Worm (Caenorhabditis elegans) whole organism, young adult: ENCODE data around the gene clec-178.

Source experiments
- B0261.1 ChIP-seq: sonication (generic microtip); optimal IDR thresholded peaks from 2 replicates; lab custom pipeline; 2016; ENCODE audit warnings: mild to moderate bottlenecking, missing genetic modification characterization, moderate library complexity, missing compliant biosample characterization
- B0336.3 ChIP-seq: fragments of 200-800 bp; sonication (Bioruptor generic); IDR thresholded peaks from 2 replicates; pipeline ENCODE4 v1.3.6; 2022; ENCODE audit warnings: missing genetic modification characterization, missing compliant biosample characterization
- D2030.7 ChIP-seq: fragments of 200-800 bp; sonication (Bioruptor generic); IDR thresholded peaks from 2 replicates; pipeline ENCODE4 v1.3.6; 2022; ENCODE audit warnings: missing genetic modification reagents, missing genetic modification characterization, missing compliant biosample characterization
- F22D6.2 ChIP-seq: sonication (generic microtip); optimal IDR thresholded peaks from 2 replicates; lab custom pipeline; 2016; ENCODE audit warnings: mild to moderate bottlenecking, missing genetic modification characterization, missing compliant biosample characterization
- F49E8.2 ChIP-seq: sonication (generic microtip); optimal IDR thresholded peaks from 3 replicates; lab custom pipeline; 2017; ENCODE audit warnings: missing genetic modification characterization, mild to moderate bottlenecking, missing compliant biosample characterization, antibody characterized with exemption, moderate library complexity; ENCODE audit not compliant: insufficient read depth
- F55B11.4 ChIP-seq: sonication (generic microtip); optimal IDR thresholded peaks from 2 replicates; lab custom pipeline; 2016; ENCODE audit warnings: missing compliant biosample characterization, missing genetic modification characterization, borderline replicate concordance; ENCODE audit not compliant: insufficient read depth
- F57A8.1 ChIP-seq: fragments of 200-800 bp; sonication (Bioruptor generic); optimal IDR thresholded peaks from 2 replicates; lab custom pipeline; 2018; ENCODE audit warnings: mild to moderate bottlenecking, missing genetic modification characterization, moderate library complexity, missing compliant biosample characterization
- K11D2.4 ChIP-seq: fragments of 200-800 bp; sonication (Bioruptor generic); IDR thresholded peaks from 2 replicates; pipeline ENCODE4 v1.3.6; 2022; ENCODE audit warnings: missing genetic modification reagents, missing genetic modification characterization, missing compliant biosample characterization
- K12H6.12 ChIP-seq: fragments of 200-800 bp; sonication (Bioruptor generic); optimal IDR thresholded peaks from 2 replicates; lab custom pipeline; 2018; ENCODE audit warnings: mild to moderate bottlenecking, missing genetic modification characterization, missing compliant biosample characterization
- Y53F4B.3 ChIP-seq: fragments of 200-800 bp; sonication (Bioruptor generic); IDR thresholded peaks from 2 replicates; pipeline ENCODE4 v1.3.6; 2022; ENCODE audit warnings: missing genetic modification reagents, missing genetic modification characterization, missing compliant biosample characterization
- Y67H2A.10 ChIP-seq: fragments of 200-800 bp; sonication (Bioruptor generic); conservative IDR thresholded peaks from 2 replicates; pipeline ENCODE4 v1.3.6; 2022; ENCODE audit warnings: missing genetic modification reagents, missing genetic modification characterization, missing compliant biosample characterization
- aptf-3 ChIP-seq: fragments of 200-800 bp; sonication (Bioruptor generic); IDR thresholded peaks from 2 replicates; pipeline ENCODE4 v1.3.6; 2022; ENCODE audit warnings: missing genetic modification characterization, missing compliant biosample characterization
- atf-7 ChIP-seq: sonication (generic microtip); optimal IDR thresholded peaks from 2 replicates; lab custom pipeline; 2017; ENCODE audit warnings: mild to moderate bottlenecking, missing genetic modification characterization, missing compliant biosample characterization
- cebp-1 ChIP-seq, 2 experiments: fragments of 200-800 bp in 1 of 2; sonication (Bioruptor generic) in 1 of 2; sonication (generic microtip) in 1 of 2; IDR thresholded peaks in 1 of 2; optimal IDR thresholded peaks in 1 of 2; 2 replicates each; pipeline versions ENCODE4 v1.3.6 to Lab custom; 2017 to 2022; ENCODE audit warnings: missing compliant biosample characterization in 2 of 2, missing genetic modification characterization in 2 of 2, mild to moderate bottlenecking in 1 of 2, missing genetic modification reagents in 1 of 2, moderate library complexity in 1 of 2
- chd-7 ChIP-seq: sonication (generic microtip); optimal IDR thresholded peaks from 2 replicates; lab custom pipeline; 2016; ENCODE audit warnings: mild to moderate bottlenecking, missing genetic modification characterization, moderate library complexity, missing compliant biosample characterization
- die-1 ChIP-seq: sonication (generic microtip); optimal IDR thresholded peaks from 2 replicates; lab custom pipeline; 2016; ENCODE audit warnings: missing genotype, mild to moderate bottlenecking, missing genetic modification characterization, missing compliant biosample characterization
- dpl-1 ChIP-seq: fragments of 150-350 bp; optimal IDR thresholded peaks from 2 replicates; lab custom pipeline; 2014; ENCODE audit warnings: missing biosample characterization, missing genetic modification reagents, missing genetic modification characterization
- egl-44 ChIP-seq: fragments of 200-800 bp; sonication (Bioruptor generic); IDR thresholded peaks from 2 replicates; pipeline ENCODE4 v1.3.6; 2022; ENCODE audit warnings: missing genetic modification reagents, missing genetic modification characterization, missing compliant biosample characterization
- egrh-3 ChIP-seq: fragments of 200-800 bp; sonication (Bioruptor generic); IDR thresholded peaks from 2 replicates; pipeline ENCODE4 v1.3.6; 2022; ENCODE audit warnings: missing genetic modification reagents, missing genetic modification characterization, missing compliant biosample characterization
- ekl-4 ChIP-seq: fragments of 200-800 bp; sonication (Bioruptor generic); IDR thresholded peaks from 2 replicates; pipeline ENCODE4 v1.3.6; 2022; ENCODE audit warnings: missing genetic modification reagents, missing genetic modification characterization, missing compliant biosample characterization
- him-1 ChIP-seq: sonication (generic microtip); optimal IDR thresholded peaks from 2 replicates; lab custom pipeline; 2016; ENCODE audit warnings: missing genotype, missing genetic modification reagents, missing genetic modification characterization, missing compliant biosample characterization
- hlh-26 ChIP-seq: fragments of 200-800 bp; sonication (Bioruptor generic); conservative IDR thresholded peaks from 2 replicates; pipeline ENCODE4 v1.3.6; 2022; ENCODE audit warnings: missing genetic modification reagents, missing genetic modification characterization, missing compliant biosample characterization
- hmg-1.2 ChIP-seq: fragments of 200-800 bp; sonication (Bioruptor generic); IDR thresholded peaks from 2 replicates; pipeline ENCODE4 v1.3.6; 2022; ENCODE audit warnings: missing genetic modification reagents, missing genetic modification characterization, missing compliant biosample characterization
- hsf-1 ChIP-seq: fragments of 200-800 bp; sonication (Bioruptor generic); IDR thresholded peaks from 2 replicates; pipeline ENCODE4 v1.3.6; 2022; ENCODE audit warnings: missing genetic modification reagents, missing genetic modification characterization, missing compliant biosample characterization
- lin-26 ChIP-seq: fragments of 200-800 bp; sonication (Bioruptor generic); IDR thresholded peaks from 2 replicates; pipeline ENCODE4 v1.3.6; 2022; ENCODE audit warnings: missing genetic modification reagents, missing genetic modification characterization, missing compliant biosample characterization
- lin-40 ChIP-seq: sonication (generic microtip); optimal IDR thresholded peaks from 2 replicates; lab custom pipeline; 2016; ENCODE audit warnings: missing genetic modification characterization, mild to moderate bottlenecking, missing compliant biosample characterization, missing genotype, missing genetic modification reagents
- madf-10 ChIP-seq: sonication (generic microtip); optimal IDR thresholded peaks from 2 replicates; lab custom pipeline; 2016; ENCODE audit warnings: mild to moderate bottlenecking, missing genetic modification characterization, missing compliant biosample characterization
- madf-6 ChIP-seq: fragments of 200-800 bp; sonication (Bioruptor generic); IDR thresholded peaks from 2 replicates; pipeline ENCODE4 v1.3.6; 2022; ENCODE audit warnings: missing genetic modification reagents, missing genetic modification characterization, missing compliant biosample characterization
- madf-8 ChIP-seq: fragments of 200-800 bp; sonication (Bioruptor generic); conservative IDR thresholded peaks from 2 replicates; pipeline ENCODE4 v1.3.6; 2022; ENCODE audit warnings: missing genetic modification reagents, missing genetic modification characterization, missing compliant biosample characterization
- nfyb-1 ChIP-seq: fragments of 200-800 bp; sonication (Bioruptor generic); IDR thresholded peaks from 2 replicates; pipeline ENCODE4 v1.3.6; 2022; ENCODE audit warnings: missing genetic modification reagents, missing genetic modification characterization, missing compliant biosample characterization
- nhr-27 ChIP-seq: fragments of 200-800 bp; sonication (Bioruptor generic); optimal IDR thresholded peaks from 2 replicates; lab custom pipeline; 2018; ENCODE audit warnings: mild to moderate bottlenecking, missing genetic modification characterization, moderate library complexity, missing compliant biosample characterization
- nhr-80 ChIP-seq: sonication (generic microtip); optimal IDR thresholded peaks from 2 replicates; lab custom pipeline; 2016; ENCODE audit warnings: missing genetic modification characterization, missing compliant biosample characterization
- rcor-1 ChIP-seq: fragments of 200-800 bp; sonication (Bioruptor generic); IDR thresholded peaks from 2 replicates; pipeline ENCODE4 v1.3.6; 2022; ENCODE audit warnings: missing genetic modification reagents, missing genetic modification characterization, missing compliant biosample characterization
- rec-8 ChIP-seq, 2 experiments: sonication (generic microtip); optimal IDR thresholded peaks; 2 replicates each; lab custom pipeline; 2016; ENCODE audit warnings: mild to moderate bottlenecking in 2 of 2, missing genetic modification characterization in 2 of 2, missing genetic modification reagents in 2 of 2, missing genotype in 2 of 2, missing biosample characterization in 1 of 2, missing compliant biosample characterization in 1 of 2, moderate library complexity in 1 of 2
- repo-1 ChIP-seq: sonication (generic microtip); optimal IDR thresholded peaks from 2 replicates; lab custom pipeline; 2017; ENCODE audit warnings: mild to moderate bottlenecking, missing genetic modification characterization, missing compliant biosample characterization
- rpc-1 ChIP-seq, 2 experiments: fragments of 150-350 bp in 1 of 2; sonication (generic microtip) in 1 of 2; optimal IDR thresholded peaks; 2 replicates each; lab custom pipeline; 2014 to 2018; ENCODE audit warnings: missing biosample characterization in 1 of 2, missing genetic modification characterization in 1 of 2, missing genetic modification reagents in 1 of 2, missing genotype in 1 of 2
- sea-2 ChIP-seq: fragments of 200-800 bp; sonication (Bioruptor generic); IDR thresholded peaks from 2 replicates; pipeline ENCODE4 v1.3.6; 2022; ENCODE audit warnings: missing genetic modification characterization, missing compliant biosample characterization
- snpc-1.3 ChIP-seq: sonication (generic microtip); optimal IDR thresholded peaks from 2 replicates; lab custom pipeline; 2017; ENCODE audit warnings: missing genetic modification characterization, mild to moderate bottlenecking, missing compliant biosample characterization, antibody characterized with exemption, moderate library complexity, missing genotype, missing genetic modification reagents; ENCODE audit not compliant: insufficient read depth
- tlf-1 ChIP-seq: fragments of 200-800 bp; sonication (Bioruptor generic); optimal IDR thresholded peaks from 2 replicates; lab custom pipeline; 2018; ENCODE audit warnings: mild to moderate bottlenecking, missing genetic modification characterization, missing compliant biosample characterization
- ztf-25 ChIP-seq: fragments of 200-800 bp; sonication (Bioruptor generic); IDR thresholded peaks from 2 replicates; pipeline ENCODE4 v1.3.6; 2022; ENCODE audit warnings: missing genetic modification reagents, missing genetic modification characterization, missing compliant biosample characterization
- ztf-26 ChIP-seq: sonication (generic microtip); optimal IDR thresholded peaks from 2 replicates; lab custom pipeline; 2017; ENCODE audit warnings: missing genetic modification characterization, missing compliant biosample characterization
- ztf-28 ChIP-seq: fragments of 200-800 bp; sonication (Bioruptor generic); IDR thresholded peaks from 2 replicates; pipeline ENCODE4 v1.3.6; 2022; ENCODE audit warnings: missing genetic modification reagents, missing genetic modification characterization, missing compliant biosample characterization
- ztf-3 ChIP-seq: fragments of 200-800 bp; sonication (Bioruptor generic); optimal IDR thresholded peaks from 2 replicates; lab custom pipeline; 2018; ENCODE audit warnings: mild to moderate bottlenecking, missing genetic modification characterization, missing compliant biosample characterization
- ztf-6 ChIP-seq: fragments of 200-800 bp; sonication (Bioruptor generic); IDR thresholded peaks from 2 replicates; pipeline ENCODE4 v1.3.6; 2022; ENCODE audit warnings: missing genetic modification reagents, missing genetic modification characterization, missing compliant biosample characterization

Gene clec-178

ce11 chrIV:5658897-5659296 lies 5.1 kb downstream of the clec-178 start:
- 0 out of 2 replicates have a peak, but pooled peaks have one; percentile 17 for TF ChIP-seq B0336.3 (GFP tag; lab: Robert Waterston, UW)
- no peak for TF ChIP-seq rpc-1 (optimal IDR thresholded peaks at IDR 0.05; lab: Kevin White, UChicago)
- TF ChIP-seq rpc-1 (tag; optimal IDR thresholded peaks at IDR 0.05; lab: Kevin White, UChicago), result no peak
- TF ChIP-seq atf-7 (tag; lab: Kevin White, UChicago), result peak; percentile 54
- TF ChIP-seq nhr-27, result no peak
- peak; percentile 62 for TF ChIP-seq nhr-80 (tag; lab: Kevin White, UChicago)
- no peak for TF ChIP-seq snpc-1.3

DNA sequence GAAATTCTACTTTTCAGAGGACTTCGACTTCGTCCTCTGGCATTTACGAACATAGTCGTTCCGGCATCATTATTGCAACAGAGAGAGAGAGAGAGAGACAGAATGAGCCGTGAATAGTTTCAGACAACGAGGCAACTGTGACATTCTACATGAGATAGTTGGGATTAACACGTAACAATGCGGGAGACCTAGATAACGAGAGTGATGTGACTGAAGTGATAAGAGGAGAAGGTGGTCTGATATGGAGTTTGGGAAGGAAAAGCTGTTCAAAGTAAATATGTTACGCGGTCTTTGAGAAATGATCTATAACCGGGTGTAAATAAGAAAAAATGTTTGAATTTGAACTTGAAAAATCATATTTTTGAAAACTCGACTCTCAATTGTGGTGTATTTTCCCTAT lies 5.7 kb downstream of the clec-178 start:
- no peak for TF ChIP-seq ztf-26 (tag; lab: Kevin White, UChicago)
- no peak for TF ChIP-seq lin-40
- no peak for TF ChIP-seq die-1 (tag; lab: Kevin White, UChicago)
- no peak for TF ChIP-seq Y67H2A.10 (GFP tag; lab: Robert Waterston, UW)
- no peak for TF ChIP-seq madf-8 (GFP tag; lab: Robert Waterston, UW)
- TF ChIP-seq ztf-28 (GFP tag; lab: Robert Waterston, UW), result no peak
- TF ChIP-seq egl-44 (GFP tag; lab: Robert Waterston, UW), result no peak
- TF ChIP-seq ztf-3 (GFP tag; lab: Kevin White, UChicago), result no peak
- no peak for TF ChIP-seq him-1 (tag; lab: Kevin White, UChicago)
- peak; percentile 43; the same call in 1 of the 2 replicates for TF ChIP-seq nfyb-1 (GFP tag; lab: Robert Waterston, UW)
- no peak for TF ChIP-seq ztf-25 (GFP tag; lab: Robert Waterston, UW)
- TF ChIP-seq rcor-1 (GFP tag; lab: Robert Waterston, UW), result no peak
- no peak for TF ChIP-seq K11D2.4 (GFP tag; lab: Robert Waterston, UW)
- no peak for TF ChIP-seq madf-6 (GFP tag; lab: Robert Waterston, UW)
- TF ChIP-seq ztf-6 (GFP tag; lab: Robert Waterston, UW), result no peak
- TF ChIP-seq F22D6.2, result no peak
- TF ChIP-seq D2030.7, result no peak
- TF ChIP-seq F49E8.2 (tag; lab: Kevin White, UChicago), result no peak
- no peak for TF ChIP-seq aptf-3 (GFP tag; lab: Robert Waterston, UW)
- no peak for TF ChIP-seq madf-10 (tag; lab: Kevin White, UChicago)
- no peak for TF ChIP-seq Y53F4B.3 (GFP tag; lab: Robert Waterston, UW)
- TF ChIP-seq hlh-26 (GFP tag; lab: Robert Waterston, UW), result no peak
- TF ChIP-seq B0261.1 (tag; lab: Kevin White, UChicago), result no peak
- TF ChIP-seq egrh-3, result no peak
- no peak for TF ChIP-seq K12H6.12 (tag; lab: Kevin White, UChicago)
- TF ChIP-seq lin-26 (GFP tag; lab: Robert Waterston, UW), result no peak
- peak; percentile 48 for TF ChIP-seq nhr-80 (tag; lab: Kevin White, UChicago)
- no peak for TF ChIP-seq hsf-1 (GFP tag; lab: Robert Waterston, UW)
- TF ChIP-seq tlf-1 (GFP tag; lab: Kevin White, UChicago), result no peak
- TF ChIP-seq F55B11.4 (tag; lab: Kevin White, UChicago), result no peak
- no peak for TF ChIP-seq sea-2 (GFP tag; lab: Robert Waterston, UW)
- TF ChIP-seq hmg-1.2, result peak; percentile 40; the same call in 1 of the 2 replicates
- 0 out of 2 replicates have a peak, but pooled peaks have one; percentile 22 for TF ChIP-seq ekl-4 (GFP tag; lab: Robert Waterston, UW)
- TF ChIP-seq chd-7, result no peak
- TF ChIP-seq F57A8.1, result no peak
- TF ChIP-seq rec-8 (tag; optimal IDR thresholded peaks at IDR 0.05; lab: Kevin White, UChicago), result no peak
- TF ChIP-seq repo-1, result no peak
- TF ChIP-seq cebp-1 (GFP tag; IDR thresholded peaks at IDR 0.05; lab: Robert Waterston, UW), result 0 out of 2 replicates have a peak, but pooled peaks have one; percentile 31
- TF ChIP-seq cebp-1 (tag; optimal IDR thresholded peaks at IDR 0.05; lab: Kevin White, UChicago), result peak; percentile 27
- no peak for TF ChIP-seq B0336.3 (GFP tag; lab: Robert Waterston, UW)
- TF ChIP-seq dpl-1 (GFP tag; lab: Kevin White, UChicago), result no peak
